Worm (Caenorhabditis elegans) whole organism, L4/young adult: ENCODE results near the gene K11H12.7.

Experiments
- W03F9.2 ChIP-seq: fragments of 150-350 bp; optimal IDR thresholded peaks from 2 replicates; lab custom pipeline; 2014; ENCODE audit warnings: missing biosample characterization, missing genetic modification characterization
- him-1 ChIP-seq: sonication (generic microtip); optimal IDR thresholded peaks from 2 replicates; lab custom pipeline; 2016; ENCODE audit warnings: missing genotype, missing genetic modification reagents, missing genetic modification characterization, missing compliant biosample characterization

ce11 chrIV:653138-653848, 12.0 kb upstream of the K11H12.7 start, which contains the start of gene K11H12.1:
- TF ChIP-seq him-1 (tag; lab: Kevin White, UChicago), result no peak
- no peak for TF ChIP-seq W03F9.2
